Worm (Caenorhabditis elegans) whole organism, L2 larva: ENCODE results near the gene atf-8.

Source experiments
- F13H6.1 ChIP-seq: sonication (generic microtip); optimal IDR thresholded peaks from 2 replicates; lab custom pipeline; 2016; ENCODE audit warnings: missing genetic modification characterization, missing compliant biosample characterization
- ZK546.5 ChIP-seq: sonication (generic microtip); optimal IDR thresholded peaks from 2 replicates; lab custom pipeline; 2017; ENCODE audit warnings: missing biosample characterization, missing genetic modification characterization
- fos-1 ChIP-seq: fragments of 150-350 bp; optimal IDR thresholded peaks from 2 replicates; lab custom pipeline; 2014; ENCODE audit warnings: missing biosample characterization, missing genetic modification characterization
- nhr-12 ChIP-seq: fragments of 150-350 bp; optimal IDR thresholded peaks from 2 replicates; lab custom pipeline; 2014; ENCODE audit warnings: missing biosample characterization, missing genetic modification characterization
- nhr-6 ChIP-seq: fragments of 150-350 bp; optimal IDR thresholded peaks from 2 replicates; lab custom pipeline; 2014; ENCODE audit warnings: missing biosample characterization, missing genetic modification characterization
- ztf-11 ChIP-seq: sonication (generic microtip); optimal IDR thresholded peaks from 2 replicates; lab custom pipeline; 2017; ENCODE audit warnings: missing biosample characterization, missing genetic modification characterization

DNA sequence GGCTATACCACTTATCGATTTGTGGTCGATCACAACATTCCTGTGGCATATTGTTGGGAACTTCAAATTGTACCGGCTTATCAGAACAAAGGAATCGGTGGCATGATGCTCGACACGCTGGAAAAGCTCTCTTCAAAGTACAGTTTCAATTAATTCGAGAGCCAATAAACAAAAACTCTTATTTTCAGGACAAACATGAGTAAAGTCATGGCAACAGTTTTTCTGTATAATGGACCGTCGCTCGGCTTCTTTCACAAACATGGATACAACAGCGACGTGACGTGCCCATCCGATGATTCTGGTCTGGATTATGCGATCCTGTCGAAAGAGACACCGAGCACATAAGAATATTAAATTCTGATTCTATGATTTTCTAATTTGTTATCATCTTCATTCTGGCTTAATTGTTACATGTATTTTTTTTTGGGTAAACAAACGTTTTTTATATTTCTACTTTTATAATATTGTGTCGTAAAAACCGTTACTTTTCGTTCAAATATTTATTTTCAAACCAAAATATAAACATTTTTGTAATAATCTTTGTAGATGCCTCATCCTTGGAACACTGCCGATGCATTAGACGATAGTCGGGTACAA, 8.8 kb upstream of the atf-8 start, which contains the start of gene smut-1:
- TF ChIP-seq F13H6.1 (no peak), ztf-11 (no peak), nhr-12 (tag; lab: Kevin White, UChicago) (no peak), ZK546.5 (no peak), nhr-6 (tag; lab: Kevin White, UChicago) (no peak), fos-1 (tag; lab: Kevin White, UChicago) (no peak)
